Fruit fly (Drosophila melanogaster): ENCODE measurements around the gene Rpt3R.

Rpt3R gene

dm6 chr3R:9784341-9785062 is 28.2 kb upstream of the Rpt3R start, which contains the start of the genes MtnA and CG8500 (continued):
- TF ChIP-seq sc (optimal IDR thresholded peaks at IDR 0.05) (no peak), sc (GFP tag; optimal IDR thresholded peaks at IDR 0.05) (no peak), CG7271 (tag; optimal IDR thresholded peaks at IDR 0.05) (no peak), pita (GFP tag; optimal IDR thresholded peaks at IDR 0.05) (peak; percentile 54), CG16863 (GFP tag; optimal IDR thresholded peaks at IDR 0.05) (no peak), sug (tag; optimal IDR thresholded peaks at IDR 0.05) (peak; percentile 40), CG6683 (GFP tag; optimal IDR thresholded peaks at IDR 0.05) (peak; percentile 11), Poxn (GFP tag; IDR thresholded peaks at IDR 0.05) (no peak), dm (GFP tag; optimal IDR thresholded peaks at IDR 0.05) (peak; percentile 3), CG7357 (GFP tag; IDR thresholded peaks at IDR 0.05) (no peak), Dad (GFP tag; optimal IDR thresholded peaks at IDR 0.05) (no peak), CG4617 (GFP tag; optimal IDR thresholded peaks at IDR 0.05; ENCODE audit: borderline replicate concordance) (no peak), Antp (GFP tag; optimal IDR thresholded peaks at IDR 0.05) (no peak), CG12744 (GFP tag; optimal IDR thresholded peaks at IDR 0.05) (no peak), CG2678 (tag; optimal IDR thresholded peaks at IDR 0.05) (no peak), CG13287 (GFP tag; IDR thresholded peaks at IDR 0.05; ENCODE audit: partially characterized antibody) (peak; percentile 51), ranshi (GFP tag; IDR thresholded peaks at IDR 0.05) (no peak), CG17568 (GFP tag; optimal IDR thresholded peaks at IDR 0.05) (no peak), CG1233 (GFP tag; optimal IDR thresholded peaks at IDR 0.05) (no peak), dmrt99B (tag; optimal IDR thresholded peaks at IDR 0.05) (no peak), CG12104 (GFP tag; optimal IDR thresholded peaks at IDR 0.05) (no peak), Myb (GFP tag; optimal IDR thresholded peaks at IDR 0.05) (no peak), CG12299 (tag; optimal IDR thresholded peaks at IDR 0.05) (no peak), CG13894 (tag; optimal IDR thresholded peaks at IDR 0.05) (peak; percentile 26), kay (GFP tag; optimal IDR thresholded peaks at IDR 0.05) (no peak), fd64A (GFP tag; optimal IDR thresholded peaks at IDR 0.05) (no peak), sens-2 (GFP tag; IDR thresholded peaks at IDR 0.05) (no peak), ATbp (GFP tag; optimal IDR thresholded peaks at IDR 0.05) (no peak), Dll (GFP tag; IDR thresholded peaks at IDR 0.05; ENCODE audit: partially characterized antibody) (no peak), bsh (GFP tag; optimal IDR thresholded peaks at IDR 0.05) (no peak), CG11085 (GFP tag; IDR thresholded peaks at IDR 0.05) (no peak), Ada2b (GFP tag; IDR thresholded peaks at IDR 0.05) (no peak), CG10321 (GFP tag; IDR thresholded peaks at IDR 0.05) (no peak), CG3847 (GFP tag; IDR thresholded peaks at IDR 0.05) (0 out of 2 replicates have a peak, but pooled peaks have one; percentile 7), ci (GFP tag; IDR thresholded peaks at IDR 0.05) (no peak; the same call in 2 of the 3 replicates), wdn (GFP tag; IDR thresholded peaks at IDR 0.05) (no peak), stc (GFP tag; IDR thresholded peaks at IDR 0.05) (0 out of 2 replicates have a peak, but pooled peaks have one; percentile 16), CG13296 (GFP tag; optimal IDR thresholded peaks at IDR 0.05) (no peak), croc (GFP tag; conservative IDR thresholded peaks at IDR 0.05) (no peak), scrt (GFP tag; optimal IDR thresholded peaks at IDR 0.05) (no peak), Eip74EF (GFP tag; optimal IDR thresholded peaks at IDR 0.05) (no peak), CG15696 (tag; optimal IDR thresholded peaks at IDR 0.05) (no peak), ttk (GFP tag; IDR thresholded peaks at IDR 0.05) (no peak), ken (GFP tag; IDR thresholded peaks at IDR 0.05) (0 out of 3 replicates have a peak, but pooled peaks have one; percentile 31), CTCF (GFP tag; optimal IDR thresholded peaks at IDR 0.05) (peak; percentile 64), CG12236 (GFP tag; optimal IDR thresholded peaks at IDR 0.05) (no peak), CG8765 (GFP tag; IDR thresholded peaks at IDR 0.05) (no peak), CG17328 (GFP tag; IDR thresholded peaks at IDR 0.05) (no peak), Lhr (GFP tag; optimal IDR thresholded peaks at IDR 0.05) (peak; percentile 13), Mrtf (GFP tag; IDR thresholded peaks at IDR 0.05) (no peak), CG17912 (GFP tag; optimal IDR thresholded peaks at IDR 0.05) (no peak)
